Worm (Caenorhabditis elegans) whole organism, L3 larva: ENCODE results near the gene Y73F8A.26.

Source experiments
- aly-2 ChIP-seq: fragments of 150-350 bp; optimal IDR thresholded peaks from 2 replicates; lab custom pipeline; 2014; ENCODE audit warnings: missing biosample characterization, missing genetic modification characterization
- ceh-28 ChIP-seq: fragments of 150-350 bp; optimal IDR thresholded peaks from 2 replicates; lab custom pipeline; 2014; ENCODE audit warnings: missing biosample characterization, missing genetic modification reagents, missing genetic modification characterization
- elt-3 ChIP-seq, 3 experiments: fragments of 150-350 bp in 1 of 3; sonication (generic microtip) in 2 of 3; optimal IDR thresholded peaks; 2 replicates in 2 of 3; 4 replicates in 1 of 3; lab custom pipeline; 2014 to 2017; ENCODE audit warnings: missing biosample characterization in 3 of 3, missing genetic modification characterization in 3 of 3
- lin-39 ChIP-seq: fragments of 150-350 bp; optimal IDR thresholded peaks from 2 replicates; lab custom pipeline; 2018; ENCODE audit warnings: missing biosample characterization, missing genetic modification reagents, missing genetic modification characterization
- nfya-1 ChIP-seq: sonication (generic microtip); optimal IDR thresholded peaks from 2 replicates; lab custom pipeline; 2017; ENCODE audit warnings: missing genetic modification characterization, mild to moderate bottlenecking, missing compliant biosample characterization, antibody characterized with exemption, moderate library complexity; ENCODE audit not compliant: insufficient read depth
- nhr-12 ChIP-seq: fragments of 150-350 bp; optimal IDR thresholded peaks from 2 replicates; lab custom pipeline; 2014; ENCODE audit warnings: missing biosample characterization, missing genetic modification characterization
- nhr-25 ChIP-seq: sonication (generic microtip); optimal IDR thresholded peaks from 2 replicates; lab custom pipeline; 2017; ENCODE audit warnings: missing biosample characterization, missing genetic modification characterization
- nhr-76 ChIP-seq: fragments of 150-350 bp; sonication (generic microtip); optimal IDR thresholded peaks from 5 replicates; lab custom pipeline; 2014; ENCODE audit warnings: missing biosample characterization, missing genetic modification characterization
- pha-4 ChIP-seq: fragments of 150-350 bp; optimal IDR thresholded peaks from 2 replicates; lab custom pipeline; 2014; ENCODE audit warnings: missing biosample characterization, missing genetic modification reagents, missing genetic modification characterization
- pqm-1 ChIP-seq: fragments of 150-350 bp; optimal IDR thresholded peaks from 2 replicates; lab custom pipeline; 2017; ENCODE audit warnings: missing biosample characterization, missing genetic modification characterization, inconsistent platforms
- skn-1 ChIP-seq: fragments of 150-350 bp; optimal IDR thresholded peaks from 2 replicates; lab custom pipeline; 2014; ENCODE audit warnings: missing biosample characterization, missing genetic modification characterization
- zag-1 ChIP-seq: fragments of 150-350 bp; optimal IDR thresholded peaks from 2 replicates; lab custom pipeline; 2014; ENCODE audit warnings: missing biosample characterization, missing genetic modification characterization
- ztf-4 ChIP-seq: fragments of 150-350 bp; optimal IDR thresholded peaks from 2 replicates; lab custom pipeline; 2014; ENCODE audit warnings: missing biosample characterization, missing genetic modification characterization

- TF ChIP-seq nhr-76 (no peak), pha-4 (tag; lab: Kevin White, UChicago) (no peak), nhr-12 (tag; lab: Kevin White, UChicago) (no peak), zag-1 (tag; lab: Kevin White, UChicago) (no peak), aly-2 (no peak), elt-3 (tag; optimal IDR thresholded peaks at IDR 0.05; lab: Kevin White, UChicago) (no peak), nhr-25 (tag; lab: Kevin White, UChicago) (no peak), skn-1 (tag; lab: Kevin White, UChicago) (no peak), ceh-28 (tag; lab: Kevin White, UChicago) (no peak), pqm-1 (tag; lab: Kevin White, UChicago) (no peak), lin-39 (tag; lab: Kevin White, UChicago) (no peak), ztf-4 (tag; lab: Kevin White, UChicago) (no peak), nfya-1 (no peak)
These were observed 52.3 kb downstream of the Y73F8A.26 start for ce11 chrIV:15525733-15526132.
